Fruit fly (Drosophila melanogaster) whole organism, prepupa: Measurements from ENCODE around the gene RpS27A.
A peak's percentile ranks its signal among the peaks of the same experiment; 100 is the strongest.

Experiments
- Blimp-1 ChIP-seq: fragments of 200-800 bp; sonication (Bioruptor generic); optimal IDR thresholded peaks from 3 replicates; lab custom pipeline; 2017; ENCODE audit warnings: missing biosample characterization, missing genetic modification characterization, mild to moderate bottlenecking, moderate library complexity, missing genetic modification reagents
- CG10669 ChIP-seq: fragments of 200-800 bp; sonication (Bioruptor generic); optimal IDR thresholded peaks from 3 replicates; lab custom pipeline; 2018; ENCODE audit warnings: missing biosample characterization, mild to moderate bottlenecking, missing genetic modification characterization, moderate library complexity
- CG15336 ChIP-seq: fragments of 200-800 bp; sonication (Bioruptor generic); IDR thresholded peaks from 2 replicates; pipeline ENCODE4 v1.3.6; 2022; ENCODE audit warnings: missing biosample characterization, missing genetic modification characterization
- CG16779 ChIP-seq: fragments of 200-800 bp; sonication (Bioruptor generic); optimal IDR thresholded peaks from 3 replicates; lab custom pipeline; 2017; ENCODE audit warnings: missing biosample characterization, mild to moderate bottlenecking, missing genetic modification characterization
- CG32006 ChIP-seq: fragments of 200-800 bp; sonication (Bioruptor generic); optimal IDR thresholded peaks from 3 replicates; lab custom pipeline; 2017; ENCODE audit warnings: missing biosample characterization, mild to moderate bottlenecking, missing genetic modification characterization
- CG34406 ChIP-seq: fragments of 200-800 bp; sonication (Bioruptor generic); optimal IDR thresholded peaks from 3 replicates; lab custom pipeline; 2016; ENCODE audit warnings: missing biosample characterization, missing genetic modification characterization
- CG4318 ChIP-seq: fragments of 200-800 bp; sonication (Bioruptor generic); optimal IDR thresholded peaks from 3 replicates; lab custom pipeline; 2017; ENCODE audit warnings: missing biosample characterization, mild to moderate bottlenecking, missing genetic modification characterization
- CG6854 ChIP-seq: fragments of 200-800 bp; sonication (Bioruptor generic); optimal IDR thresholded peaks from 2 replicates; lab custom pipeline; 2017; ENCODE audit warnings: missing biosample characterization, mild to moderate bottlenecking, missing genetic modification characterization
- CG7368 ChIP-seq: fragments of 200-800 bp; sonication (Bioruptor generic); optimal IDR thresholded peaks from 3 replicates; lab custom pipeline; 2016; ENCODE audit warnings: missing biosample characterization, missing genetic modification characterization
- CG8119 ChIP-seq: fragments of 200-800 bp; sonication (Bioruptor generic); IDR thresholded peaks from 3 replicates; pipeline ENCODE4 v1.3.6; 2022; ENCODE audit warnings: missing biosample characterization, missing genetic modification characterization
- Eip75B ChIP-seq: fragments of 200-800 bp; sonication (Bioruptor generic); optimal IDR thresholded peaks from 3 replicates; lab custom pipeline; 2016; ENCODE audit warnings: missing biosample characterization, missing genetic modification characterization
- Eip78C ChIP-seq: fragments of 200-800 bp; sonication (Bioruptor generic); peaks from one replicate; lab custom pipeline; 2016; ENCODE audit warnings: missing biosample characterization, missing genetic modification characterization
- Eip93F ChIP-seq: fragments of 200-800 bp; sonication (Bioruptor generic); optimal IDR thresholded peaks from 2 replicates; lab custom pipeline; 2016; ENCODE audit warnings: missing biosample characterization, mild to moderate bottlenecking, missing genetic modification characterization
- Ets21C ChIP-seq: fragments of 200-800 bp; sonication (Bioruptor generic); optimal IDR thresholded peaks from 3 replicates; lab custom pipeline; 2016; ENCODE audit warnings: missing biosample characterization, missing genetic modification characterization
- Gug ChIP-seq: fragments of 200-800 bp; sonication (Bioruptor generic); IDR thresholded peaks from 2 replicates; pipeline ENCODE4 v1.3.6; 2022; ENCODE audit warnings: missing biosample characterization, missing genetic modification characterization
- Hr39 ChIP-seq: fragments of 200-800 bp; sonication (Bioruptor generic); optimal IDR thresholded peaks from 2 replicates; lab custom pipeline; 2016; ENCODE audit warnings: missing biosample characterization, missing genetic modification characterization
- Hr4 ChIP-seq: fragments of 200-800 bp; sonication (Bioruptor generic); optimal IDR thresholded peaks from 3 replicates; lab custom pipeline; 2016; ENCODE audit warnings: missing biosample characterization, missing genetic modification characterization
- OdsH ChIP-seq: fragments of 200-800 bp; sonication (Bioruptor generic); optimal IDR thresholded peaks from 3 replicates; lab custom pipeline; 2016; ENCODE audit warnings: missing biosample characterization, missing genetic modification characterization
- Sox102F ChIP-seq: fragments of 200-800 bp; sonication (Bioruptor generic); optimal IDR thresholded peaks from 2 replicates; lab custom pipeline; 2016; ENCODE audit warnings: missing biosample characterization, mild to moderate bottlenecking, missing genetic modification characterization
- achi ChIP-seq: fragments of 200-800 bp; sonication (Bioruptor generic); optimal IDR thresholded peaks from 3 replicates; lab custom pipeline; 2016; ENCODE audit warnings: missing biosample characterization, missing genetic modification characterization
- cyc ChIP-seq: fragments of 200-800 bp; sonication (Bioruptor generic); optimal IDR thresholded peaks from 3 replicates; lab custom pipeline; 2016; ENCODE audit warnings: missing biosample characterization, missing genetic modification characterization
- eg ChIP-seq: fragments of 200-800 bp; sonication (Bioruptor generic); IDR thresholded peaks from 3 replicates; pipeline ENCODE4 v1.3.6; 2022; ENCODE audit warnings: missing biosample characterization, missing genetic modification characterization
- fd59A ChIP-seq: fragments of 200-800 bp; sonication (Bioruptor generic); optimal IDR thresholded peaks from 2 replicates; lab custom pipeline; 2017; ENCODE audit warnings: missing biosample characterization, mild to moderate bottlenecking, missing genetic modification characterization, missing genetic modification reagents
- net ChIP-seq: fragments of 200-800 bp; sonication (Bioruptor generic); optimal IDR thresholded peaks from 3 replicates; lab custom pipeline; 2016; ENCODE audit warnings: missing biosample characterization, missing genetic modification characterization
- pdm3 ChIP-seq: fragments of 200-800 bp; sonication (Bioruptor generic); optimal IDR thresholded peaks from 3 replicates; lab custom pipeline; 2016; ENCODE audit warnings: missing biosample characterization, missing genetic modification characterization
- ss ChIP-seq, 2 experiments: fragments of 200-800 bp; sonication (Bioruptor generic); optimal IDR thresholded peaks; 2 replicates in 1 of 2; 3 replicates in 1 of 2; lab custom pipeline; 2017 to 2018; ENCODE audit warnings: mild to moderate bottlenecking in 2 of 2, missing biosample characterization in 2 of 2, missing genetic modification characterization in 2 of 2, moderate library complexity in 1 of 2
- svp ChIP-seq: fragments of 200-800 bp; sonication (Bioruptor generic); peaks from one replicate; lab custom pipeline; 2016; ENCODE audit warnings: missing biosample characterization, missing genetic modification characterization
- topi ChIP-seq: fragments of 200-800 bp; sonication (Bioruptor generic); optimal IDR thresholded peaks from 3 replicates; lab custom pipeline; 2016; ENCODE audit warnings: missing biosample characterization, missing genetic modification characterization
- vri ChIP-seq: fragments of 200-800 bp; sonication (Bioruptor generic); optimal IDR thresholded peaks from 3 replicates; lab custom pipeline; 2016; ENCODE audit warnings: missing biosample characterization, mild to moderate bottlenecking, missing genetic modification characterization

Gene RpS27A

dm6 chr2L:10452296-10452695 lies 44.1 kb downstream of the RpS27A start, which contains the start of gene ppk10:
Gene ppk10 (minus strand): TSS chr2L:10452396.
- TF ChIP-seq achi (GFP tag; lab: Kevin White, UChicago) (no peak), fd59A (GFP tag; lab: Kevin White, UChicago) (no peak), svp (GFP tag; lab: Kevin White, UChicago) (no peak), topi (GFP tag; lab: Kevin White, UChicago) (no peak), net (GFP tag; lab: Kevin White, UChicago) (no peak), Eip78C (GFP tag; lab: Kevin White, UChicago) (no peak), CG6854 (GFP tag; lab: Kevin White, UChicago) (no peak), OdsH (GFP tag; lab: Kevin White, UChicago) (no peak)

- TF ChIP-seq Eip75B (no peak), CG10669 (GFP tag; lab: Kevin White, UChicago) (no peak), vri (peak; percentile 93), Ets21C (GFP tag; lab: Kevin White, UChicago) (no peak), Blimp-1 (GFP tag; lab: Kevin White, UChicago) (no peak), CG16779 (tag; lab: Kevin White, UChicago) (no peak), CG32006 (GFP tag; lab: Kevin White, UChicago) (no peak), Eip78C (GFP tag; lab: Kevin White, UChicago) (peak; percentile 53), svp (GFP tag; lab: Kevin White, UChicago) (peak; percentile 78), Hr4 (GFP tag; lab: Kevin White, UChicago) (no peak), Hr39 (GFP tag; lab: Kevin White, UChicago) (no peak), Eip93F (GFP tag; lab: Kevin White, UChicago) (no peak), cyc (GFP tag; lab: Kevin White, UChicago) (no peak), CG8119 (GFP tag; lab: Robert Waterston, UW) (no peak), Gug (GFP tag; lab: Robert Waterston, UW) (no peak), eg (no peak)
These were observed 47.9 kb downstream of the RpS27A start for dm6 chr2L:10455944-10456520.

- no peak for TF ChIP-seq CG8119 (GFP tag; lab: Robert Waterston, UW)
- no peak for TF ChIP-seq Gug (GFP tag; lab: Robert Waterston, UW)
- peak; percentile 72 for TF ChIP-seq svp (GFP tag; lab: Kevin White, UChicago)
- no peak for TF ChIP-seq CG15336
- TF ChIP-seq ss (GFP tag; optimal IDR thresholded peaks at IDR 0.05; lab: Kevin White, UChicago), result no peak
- TF ChIP-seq CG34406 (GFP tag; lab: Kevin White, UChicago), result no peak
- TF ChIP-seq CG4318 (GFP tag; lab: Kevin White, UChicago), result no peak
These were observed 49.2 kb downstream of the RpS27A start, which contains the start of the genes LManI and LManII for dm6 chr2L:10457191-10457899. Gene LManI (minus strand): TSS chr2L:10457241. Gene LManII (plus strand): TSS chr2L:10457658.

- TF ChIP-seq CG7368 (GFP tag; lab: Kevin White, UChicago) (no peak), pdm3 (GFP tag; lab: Kevin White, UChicago) (no peak), ss (GFP tag; optimal IDR thresholded peaks at IDR 0.05; lab: Kevin White, UChicago) (no peak), Sox102F (no peak), OdsH (GFP tag; lab: Kevin White, UChicago) (no peak)
These were observed 50.8 kb downstream of the RpS27A start for dm6 chr2L:10458979-10459378.
